Fruit fly (Drosophila melanogaster) whole organism: ENCODE data around the gene CG33514.

Experiments used
- pan ChIP-seq: fragments of >200 bp; optimal IDR thresholded peaks from 2 replicates; lab custom pipeline; 2017
- psq ChIP-seq: fragments of >200 bp; optimal IDR thresholded peaks from 2 replicates; lab custom pipeline; 2017

dm6 chr3L:4318677-4319580 is 46.3 kb upstream of the CG33514 start, which contains the start of gene PMP34:
- TF ChIP-seq psq (lab: Kevin White, UChicago) (no peak), pan (lab: Kevin White, UChicago) (no peak)
